Fruit fly (Drosophila melanogaster) whole organism, embryonic: Measurements from ENCODE around the gene CG10063.

ENCODE experiments used
- Eip74EF ChIP-seq, 2 experiments: fragments of 200-800 bp in 1 of 2; fragments of >200 bp in 1 of 2; sonication (Bioruptor generic) in 1 of 2; optimal IDR thresholded peaks; 2 replicates each; lab custom pipeline; 2017 to 2019; ENCODE audit warnings: missing biosample characterization in 2 of 2, missing genetic modification characterization in 2 of 2, mild to moderate bottlenecking in 1 of 2, moderate library complexity in 1 of 2
- MTF-1 ChIP-seq: fragments of 200-800 bp; sonication (Bioruptor generic); optimal IDR thresholded peaks from 2 replicates; lab custom pipeline; 2018; ENCODE audit warnings: missing biosample characterization, mild to moderate bottlenecking, missing genetic modification characterization, borderline replicate concordance
- fd102C ChIP-seq: fragments of 200-800 bp; sonication (Bioruptor generic); optimal IDR thresholded peaks from 2 replicates; lab custom pipeline; 2018; ENCODE audit warnings: missing biosample characterization, mild to moderate bottlenecking, missing genetic modification characterization, moderate library complexity

DNA sequence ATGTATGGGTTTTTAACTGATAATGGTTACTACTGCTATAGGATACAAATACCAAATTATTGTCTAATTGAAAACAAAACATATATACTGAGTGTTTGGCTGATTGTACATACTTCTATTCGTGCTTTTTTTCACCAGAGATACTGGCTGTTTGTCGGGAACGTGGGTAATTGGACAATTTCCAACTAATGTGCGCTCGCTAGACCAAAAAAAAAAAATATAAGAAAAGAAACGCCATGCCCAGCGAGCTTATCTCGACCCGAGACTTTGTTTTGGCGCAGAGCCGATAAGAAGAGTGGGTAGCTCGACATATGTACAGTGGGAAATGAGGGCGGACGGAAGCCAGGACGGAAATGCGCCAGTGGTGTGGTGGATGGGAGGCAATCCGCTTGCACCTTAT is 9.1 kb downstream of the CG10063 start:
- TF ChIP-seq MTF-1 (GFP tag; lab: Kevin White, UChicago) (no peak), Eip74EF (GFP tag; optimal IDR thresholded peaks at IDR 0.05; lab: Kevin White, UChicago) (no peak), fd102C (GFP tag; lab: Kevin White, UChicago) (no peak)
